Worm (Caenorhabditis elegans): Measurements from ENCODE around the gene C35A5.5.
A peak's percentile ranks its signal among the peaks of the same experiment; 100 is the strongest.

Gene C35A5.5

DNA sequence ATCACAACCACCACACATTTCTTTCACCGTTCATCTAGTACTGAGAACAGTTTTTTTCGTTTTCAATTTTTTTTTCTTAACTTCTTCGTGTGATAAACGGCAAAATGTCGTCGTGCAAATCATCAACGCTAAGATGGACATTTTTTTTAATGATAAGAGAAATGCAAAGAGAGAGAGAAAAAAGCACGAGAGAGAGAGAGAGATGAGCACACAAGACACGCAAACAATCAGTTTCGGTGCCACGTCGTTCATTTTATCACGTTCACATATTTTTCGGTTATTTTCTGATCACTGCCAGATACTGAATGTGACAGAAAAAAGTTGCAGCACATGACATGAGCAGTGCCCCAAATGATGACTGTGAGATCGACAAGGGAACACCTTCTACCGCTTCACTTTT lies 37.5 kb upstream of the C35A5.5 start, which contains the start of gene egl-9 (continued):
- TF ChIP-seq ceh-32 (tag; optimal IDR thresholded peaks at IDR 0.05; ENCODE audit: poor library complexity) (no peak), fkh-10 (GFP tag; optimal IDR thresholded peaks at IDR 0.05) (no peak), unc-62 (GFP tag; optimal IDR thresholded peaks at IDR 0.05 in 1 of 2) (peak in 1 of 2 experiments; percentile 24), unc-62 (tag; optimal IDR thresholded peaks at IDR 0.05) (no peak), zag-1 (tag; optimal IDR thresholded peaks at IDR 0.05) (no peak), Y75B8A.6 (GFP tag; IDR thresholded peaks at IDR 0.05) (0 out of 2 replicates have a peak, but pooled peaks have one; percentile 16), nhr-76 (tag; optimal IDR thresholded peaks at IDR 0.05) (no peak), dmd-8 (GFP tag; IDR thresholded peaks at IDR 0.05) (no peak), nhr-42 (GFP tag; IDR thresholded peaks at IDR 0.05) (no peak), egl-27 (tag; optimal IDR thresholded peaks at IDR 0.05) (no peak), mdt-29 (GFP tag; IDR thresholded peaks at IDR 0.05) (peak; percentile 33; the same call in 1 of the 2 replicates), mdl-1 (tag; optimal IDR thresholded peaks at IDR 0.05) (peak in 1 of 2 experiments; percentile 62), nhr-28 (tag; optimal IDR thresholded peaks at IDR 0.05) (peak; percentile 64), hlh-11 (tag; optimal IDR thresholded peaks at IDR 0.05) (peak; percentile 83), hlh-30 (tag; optimal IDR thresholded peaks at IDR 0.05; ENCODE audit: insufficient read depth) (peak; percentile 85)

- TF ChIP-seq daf-16 (GFP tag; optimal IDR thresholded peaks at IDR 0.05) (peak in 1 of 2 experiments; percentile 55), daf-16 (tag; optimal IDR thresholded peaks at IDR 0.05) (no peak), unc-62 (GFP tag; optimal IDR thresholded peaks at IDR 0.05 in 1 of 2) (peak in 1 of 2 experiments; percentile 95), unc-62 (tag; optimal IDR thresholded peaks at IDR 0.05) (no peak), lim-7 (GFP tag; IDR thresholded peaks at IDR 0.05) (no peak), ceh-20 (GFP tag; IDR thresholded peaks at IDR 0.05) (no peak)
These were observed 36.9 kb upstream of the C35A5.5 start for ce11 chrV:10468709-10469108.

DNA sequence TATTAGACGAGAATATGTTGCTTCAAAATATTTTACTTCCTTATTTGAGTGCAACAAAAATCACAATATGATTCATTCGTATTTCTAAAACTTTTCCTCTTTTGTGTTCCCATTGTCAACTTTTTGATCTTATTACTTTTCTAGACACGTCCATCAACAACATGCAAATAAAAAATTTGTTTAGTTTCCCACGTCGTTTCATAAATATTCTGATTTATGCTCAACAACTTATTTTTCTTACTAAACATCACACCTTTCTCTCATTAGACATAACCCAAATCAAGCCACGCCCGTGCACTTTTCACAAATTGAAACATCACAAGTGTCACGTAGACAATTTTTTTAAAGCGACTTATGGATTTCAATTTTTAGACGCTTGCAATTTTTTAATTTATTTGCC lies 35.8 kb upstream of the C35A5.5 start:
- peak; percentile 92 for TF ChIP-seq aha-1 (tag)
- no peak for TF ChIP-seq nhr-41 (GFP tag; IDR thresholded peaks at IDR 0.05)
- no peak for TF ChIP-seq Y5F2A.4 (GFP tag; optimal IDR thresholded peaks at IDR 0.05)
- no peak for TF ChIP-seq mes-2 (tag; optimal IDR thresholded peaks at IDR 0.05; ENCODE audit: poor library complexity, severe bottlenecking)
- TF ChIP-seq sdz-12 (GFP tag; optimal IDR thresholded peaks at IDR 0.05) = no peak
- TF ChIP-seq ceh-62 (tag; optimal IDR thresholded peaks at IDR 0.05) = no peak
- no peak for TF ChIP-seq fos-1 (tag; optimal IDR thresholded peaks at IDR 0.05)
- TF ChIP-seq nhr-76 (tag; optimal IDR thresholded peaks at IDR 0.05) = no peak
- TF ChIP-seq nhr-10 (tag; optimal IDR thresholded peaks at IDR 0.05) = no peak

ce11 chrV:10471007-10471406 lies 34.6 kb upstream of the C35A5.5 start:
- TF ChIP-seq daf-8 (GFP tag; IDR thresholded peaks at IDR 0.05) (no peak), ama-1 (optimal IDR thresholded peaks at IDR 0.05) (peak; percentile 46), nhr-237 (tag; optimal IDR thresholded peaks at IDR 0.05) (no peak), nhr-77 (tag; optimal IDR thresholded peaks at IDR 0.05) (no peak), Y105C5A.15 (GFP tag; IDR thresholded peaks at IDR 0.05) (no peak), zip-2 (tag; optimal IDR thresholded peaks at IDR 0.05) (no peak), aly-2 (tag; optimal IDR thresholded peaks at IDR 0.05) (no peak), T20F7.1 (GFP tag; optimal IDR thresholded peaks at IDR 0.05) (no peak), ces-1 (GFP tag; optimal IDR thresholded peaks at IDR 0.05) (no peak), zfp-3 (GFP tag; conservative IDR thresholded peaks at IDR 0.05) (0 out of 2 replicates have a peak, but pooled peaks have one; percentile 25), madf-5 (GFP tag; IDR thresholded peaks at IDR 0.05) (no peak), Y75B8A.6 (GFP tag; IDR thresholded peaks at IDR 0.05) (0 out of 2 replicates have a peak, but pooled peaks have one; percentile 6), hif-1 (tag; optimal IDR thresholded peaks at IDR 0.05) (peak in 1 of 2 experiments; percentile 23), lin-1 (GFP tag; IDR thresholded peaks at IDR 0.05) (no peak), madf-9 (GFP tag; conservative IDR thresholded peaks at IDR 0.05) (no peak), mdl-1 (tag; optimal IDR thresholded peaks at IDR 0.05) (no peak), ZK546.5 (tag; optimal IDR thresholded peaks at IDR 0.05) (no peak), lin-13 (GFP tag; optimal IDR thresholded peaks at IDR 0.05) (no peak), unc-39 (tag; optimal IDR thresholded peaks at IDR 0.05) (no peak), snpc-4 (tag; optimal IDR thresholded peaks at IDR 0.05) (no peak), nhr-42 (GFP tag; IDR thresholded peaks at IDR 0.05) (no peak), skn-1 (tag; optimal IDR thresholded peaks at IDR 0.05) (no peak), hmg-1.1 (GFP tag; IDR thresholded peaks at IDR 0.05) (no peak), nhr-25 (tag; optimal IDR thresholded peaks at IDR 0.05; ENCODE audit: borderline replicate concordance, insufficient read depth) (no peak)

Data from whole organism, L4 larva.